Worm (Caenorhabditis elegans): ENCODE measurements around the gene attf-5.

The attf-5 gene

ce11 chrX:845443-845842 is 57.3 kb downstream of the attf-5 start:
- TF ChIP-seq ces-1 (GFP tag; optimal IDR thresholded peaks at IDR 0.05), result no peak
- TF ChIP-seq fkh-10 (GFP tag; optimal IDR thresholded peaks at IDR 0.05), result no peak
- TF ChIP-seq mdl-1 (tag; optimal IDR thresholded peaks at IDR 0.05), result no peak
- TF ChIP-seq fkh-4 (tag; optimal IDR thresholded peaks at IDR 0.05; ENCODE audit: borderline replicate concordance), result peak; percentile 89
- no peak for TF ChIP-seq nhr-76 (tag; optimal IDR thresholded peaks at IDR 0.05)
- no peak for TF ChIP-seq grh-1 (GFP tag; IDR thresholded peaks at IDR 0.05)
- TF ChIP-seq dsc-1 (tag; optimal IDR thresholded peaks at IDR 0.05), result peak; percentile 90
- no peak for TF ChIP-seq jun-1 (tag; optimal IDR thresholded peaks at IDR 0.05)
- TF ChIP-seq lin-39 (tag; optimal IDR thresholded peaks at IDR 0.05), result no peak
- no peak for TF ChIP-seq hlh-17 (GFP tag; optimal IDR thresholded peaks at IDR 0.05; ENCODE audit: borderline replicate concordance)
- no peak for TF ChIP-seq ceh-8 (GFP tag; optimal IDR thresholded peaks at IDR 0.05)
- TF ChIP-seq C34B4.2 (tag; optimal IDR thresholded peaks at IDR 0.05), result no peak
- TF ChIP-seq xbp-1 (tag; optimal IDR thresholded peaks at IDR 0.05), result no peak
- no peak for TF ChIP-seq ztf-4 (tag; optimal IDR thresholded peaks at IDR 0.05)
- no peak for TF ChIP-seq nhr-71 (tag; optimal IDR thresholded peaks at IDR 0.05)
- no peak for TF ChIP-seq nhr-237 (tag; optimal IDR thresholded peaks at IDR 0.05)

Data from whole organism, L1 larva.